Worm (Caenorhabditis elegans): Measurements from ENCODE around the gene C29F5.8.

C29F5.8 gene

DNA sequence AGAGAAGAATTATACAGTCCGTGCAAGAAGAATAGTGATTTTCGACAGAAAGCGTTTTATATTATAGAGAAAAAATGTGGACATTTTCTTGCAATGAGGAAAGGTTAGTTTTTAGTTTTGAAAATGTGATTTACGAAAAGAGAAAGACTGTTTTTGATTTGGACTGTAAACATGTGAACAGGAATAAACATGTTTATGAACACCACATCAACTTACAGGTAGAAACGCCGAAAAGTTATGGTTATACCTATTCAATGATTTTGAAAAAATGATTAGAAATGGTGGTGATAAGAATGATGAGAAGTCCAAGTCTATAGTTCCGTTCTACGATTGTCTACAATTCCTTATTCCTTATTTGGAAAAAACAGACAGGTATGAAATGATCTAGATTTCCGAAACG, 38.3 kb downstream of the C29F5.8 start:
- TF ChIP-seq tbx-8 (GFP tag; optimal IDR thresholded peaks at IDR 0.05) = no peak
- no peak for TF ChIP-seq nhr-237 (tag; optimal IDR thresholded peaks at IDR 0.05)
- TF ChIP-seq M03D4.4 (tag; optimal IDR thresholded peaks at IDR 0.05) = no peak
- no peak for TF ChIP-seq elt-3 (tag; optimal IDR thresholded peaks at IDR 0.05)
- no peak for TF ChIP-seq nhr-12 (tag; optimal IDR thresholded peaks at IDR 0.05)
- no peak for TF ChIP-seq sem-2 (GFP tag; optimal IDR thresholded peaks at IDR 0.05)
- no peak for TF ChIP-seq hlh-1 (tag; optimal IDR thresholded peaks at IDR 0.05)
- TF ChIP-seq unc-39 (tag; optimal IDR thresholded peaks at IDR 0.05) = no peak
- TF ChIP-seq mls-2 (tag; optimal IDR thresholded peaks at IDR 0.05) = no peak
- TF ChIP-seq zip-8 (tag; optimal IDR thresholded peaks at IDR 0.05) = no peak
- no peak for TF ChIP-seq unc-120 (tag; optimal IDR thresholded peaks at IDR 0.05; ENCODE audit: poor library complexity, severe bottlenecking)
- no peak for TF ChIP-seq ceh-43 (GFP tag; optimal IDR thresholded peaks at IDR 0.05)
- TF ChIP-seq elt-1 (tag; optimal IDR thresholded peaks at IDR 0.05; ENCODE audit: borderline replicate concordance, insufficient read depth) = no peak
- TF ChIP-seq snpc-4 (tag; optimal IDR thresholded peaks at IDR 0.05) = no peak
- no peak for TF ChIP-seq drap-1 (GFP tag; optimal IDR thresholded peaks at IDR 0.05)
- no peak for TF ChIP-seq ceh-39 (tag; optimal IDR thresholded peaks at IDR 0.05)
- TF ChIP-seq ces-1 (GFP tag; optimal IDR thresholded peaks at IDR 0.05) = no peak
- TF ChIP-seq sptf-1 (tag; optimal IDR thresholded peaks at IDR 0.05) = no peak

DNA sequence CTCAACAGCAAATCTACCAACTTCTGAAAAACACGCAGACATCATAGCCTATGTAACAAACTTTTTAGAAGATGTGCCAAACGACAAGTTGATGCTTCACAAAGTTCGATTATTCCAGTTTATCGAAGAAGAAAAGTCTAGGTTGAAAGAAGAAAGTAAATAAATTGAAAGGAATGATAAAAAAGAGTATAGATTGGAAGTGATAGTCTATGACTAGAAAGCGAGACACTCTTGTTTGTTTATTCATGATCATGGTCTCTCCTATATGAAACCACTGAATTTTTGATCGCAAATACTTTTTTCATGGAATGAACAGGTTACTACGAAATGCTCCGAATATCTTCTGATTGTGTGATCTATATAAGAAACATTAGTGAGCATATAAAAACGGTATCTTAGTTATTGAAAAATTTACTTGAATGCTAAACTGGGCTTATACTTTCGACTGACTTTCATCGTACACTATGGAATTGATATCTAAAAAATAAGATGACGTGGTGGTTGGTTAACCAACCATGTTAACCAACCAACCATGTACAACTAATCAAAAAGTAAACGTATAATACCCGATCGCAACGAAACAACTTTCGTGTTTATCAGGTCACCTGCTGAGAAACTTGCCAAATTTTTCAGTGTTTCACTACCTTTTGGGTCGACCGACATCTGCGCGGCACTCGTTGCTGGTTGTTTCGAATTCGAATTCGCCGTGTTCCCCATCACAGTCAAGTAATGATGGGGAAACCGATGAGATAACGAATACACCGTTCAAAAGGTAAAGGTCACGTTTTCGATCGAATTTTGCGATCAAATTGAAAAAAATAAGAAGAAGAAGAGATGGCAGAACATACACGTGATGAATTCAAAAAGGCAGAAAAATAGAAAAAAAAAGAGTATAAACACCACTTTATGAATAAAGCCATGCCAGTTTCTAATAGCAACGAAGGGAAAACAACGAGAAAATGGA, 39.3 kb downstream of the C29F5.8 start, which contains the start of gene C32D5.8:
Gene C32D5.8, minus strand, starts transcription at position 770 of the 964 bp plus-strand sequence.
- TF ChIP-seq cnd-1 (tag; optimal IDR thresholded peaks at IDR 0.05) = no peak
- TF ChIP-seq nhr-28 (tag; optimal IDR thresholded peaks at IDR 0.05) = no peak
- TF ChIP-seq pha-4 (tag; optimal IDR thresholded peaks at IDR 0.05) = no peak
- no peak for TF ChIP-seq ceh-43 (GFP tag; optimal IDR thresholded peaks at IDR 0.05)
- TF ChIP-seq ceh-83 (GFP tag; optimal IDR thresholded peaks at IDR 0.05) = no peak
- no peak for TF ChIP-seq lin-32 (GFP tag; optimal IDR thresholded peaks at IDR 0.05)
- TF ChIP-seq zip-8 (tag; optimal IDR thresholded peaks at IDR 0.05) = no peak
- no peak for TF ChIP-seq sem-2 (GFP tag; optimal IDR thresholded peaks at IDR 0.05)
- TF ChIP-seq nhr-2 (tag; optimal IDR thresholded peaks at IDR 0.05) = no peak
- TF ChIP-seq unc-62 (GFP tag; optimal IDR thresholded peaks at IDR 0.05) = no peak

DNA sequence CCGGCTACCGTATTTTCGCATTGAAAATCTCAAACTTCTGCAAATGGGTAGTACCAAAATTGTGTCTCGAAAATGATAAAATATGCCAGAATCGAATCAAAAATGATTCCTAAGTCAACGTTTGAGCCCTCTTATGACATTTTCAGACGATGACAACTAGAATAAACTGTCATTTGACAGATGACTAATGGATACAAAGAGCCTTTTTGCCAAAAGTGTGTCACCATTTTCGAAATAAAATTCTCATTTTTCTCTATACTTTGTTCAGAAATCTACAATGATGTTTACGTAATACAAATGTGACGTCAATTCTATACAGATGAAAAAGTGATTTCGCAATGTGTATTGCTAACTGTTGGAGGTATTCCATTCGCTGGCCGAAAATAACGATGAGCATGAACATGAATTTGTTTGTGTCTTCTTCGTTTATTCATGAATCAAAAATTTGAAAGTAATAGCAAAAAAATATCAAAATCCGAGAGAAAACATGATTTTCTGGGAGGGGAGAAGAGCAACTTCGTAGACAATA, 40.4 kb downstream of the C29F5.8 start:
- peak; percentile 5 for TF ChIP-seq cnd-1 (tag; optimal IDR thresholded peaks at IDR 0.05)
- peak; percentile 14 for TF ChIP-seq tbx-8 (GFP tag; optimal IDR thresholded peaks at IDR 0.05)
- TF ChIP-seq ceh-83 (GFP tag; optimal IDR thresholded peaks at IDR 0.05) = peak; percentile 67
- TF ChIP-seq ces-1 (GFP tag; optimal IDR thresholded peaks at IDR 0.05) = no peak

DNA sequence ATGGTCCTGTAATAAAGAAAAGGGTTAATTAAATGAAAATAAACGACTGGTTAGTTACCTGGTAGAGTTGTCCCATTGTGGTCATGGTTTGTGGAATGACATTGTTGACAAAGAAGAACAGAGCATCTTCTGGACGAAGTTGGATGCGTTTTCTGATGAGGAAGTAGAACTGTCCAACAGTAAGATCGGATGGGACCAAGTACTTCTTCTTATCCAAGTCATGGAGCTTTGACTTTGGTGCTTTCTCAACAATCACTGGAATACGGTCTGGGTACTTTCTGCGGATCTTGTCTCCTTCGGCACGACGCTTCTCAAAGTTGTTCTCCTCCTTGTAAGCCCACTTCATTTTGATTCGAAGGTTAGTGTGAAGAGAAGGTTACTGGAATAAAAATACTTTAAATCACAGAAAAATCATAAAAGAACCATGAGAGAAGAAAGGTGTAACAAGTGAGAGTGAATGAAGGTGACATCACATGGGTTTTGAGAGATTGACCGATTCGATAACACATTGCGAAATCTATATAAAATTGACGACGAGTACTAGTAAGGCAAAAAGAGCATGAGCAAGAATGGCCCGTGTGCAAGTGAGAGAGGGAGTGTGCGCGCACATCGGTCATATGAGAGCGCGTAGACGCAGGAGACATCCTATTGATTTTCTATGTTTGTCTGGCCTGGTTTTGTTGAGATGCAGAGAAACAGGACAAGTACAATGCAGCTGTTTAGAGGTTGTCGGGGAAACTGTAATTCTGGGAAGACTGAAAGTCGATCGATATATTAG, 41.3 kb downstream of the C29F5.8 start, which contains the start of gene lgg-1:
Gene lgg-1, minus strand, starts transcription at position 379 of the 778 bp plus-strand sequence.
- TF ChIP-seq sptf-1 (tag; optimal IDR thresholded peaks at IDR 0.05) = peak; percentile 35
- TF ChIP-seq ceh-39 (tag; optimal IDR thresholded peaks at IDR 0.05) = peak; percentile 18
- TF ChIP-seq nhr-237 (tag; optimal IDR thresholded peaks at IDR 0.05) = peak; percentile 5
- no peak for TF ChIP-seq M03D4.4 (tag; optimal IDR thresholded peaks at IDR 0.05)
- TF ChIP-seq nhr-76 (tag; optimal IDR thresholded peaks at IDR 0.05) = no peak
- peak; percentile 47 for TF ChIP-seq lin-13 (tag; optimal IDR thresholded peaks at IDR 0.05)
- no peak for TF ChIP-seq mab-5 (tag; optimal IDR thresholded peaks at IDR 0.05)
- TF ChIP-seq ces-1 (GFP tag; optimal IDR thresholded peaks at IDR 0.05) = peak; percentile 31
- no peak for TF ChIP-seq tbx-8 (GFP tag; optimal IDR thresholded peaks at IDR 0.05)
- TF ChIP-seq pha-4 (tag; optimal IDR thresholded peaks at IDR 0.05) = peak; percentile 22
- TF ChIP-seq elt-1 (tag; optimal IDR thresholded peaks at IDR 0.05; ENCODE audit: borderline replicate concordance, insufficient read depth) = peak; percentile 73
- peak; percentile 34 for TF ChIP-seq mep-1 (tag; optimal IDR thresholded peaks at IDR 0.05)
- no peak for TF ChIP-seq nhr-2 (tag; optimal IDR thresholded peaks at IDR 0.05)
- peak; percentile 44 for TF ChIP-seq lin-32 (GFP tag; optimal IDR thresholded peaks at IDR 0.05)
